Worm (Caenorhabditis elegans): Measurements from ENCODE around the gene C29E4.11.

DNA sequence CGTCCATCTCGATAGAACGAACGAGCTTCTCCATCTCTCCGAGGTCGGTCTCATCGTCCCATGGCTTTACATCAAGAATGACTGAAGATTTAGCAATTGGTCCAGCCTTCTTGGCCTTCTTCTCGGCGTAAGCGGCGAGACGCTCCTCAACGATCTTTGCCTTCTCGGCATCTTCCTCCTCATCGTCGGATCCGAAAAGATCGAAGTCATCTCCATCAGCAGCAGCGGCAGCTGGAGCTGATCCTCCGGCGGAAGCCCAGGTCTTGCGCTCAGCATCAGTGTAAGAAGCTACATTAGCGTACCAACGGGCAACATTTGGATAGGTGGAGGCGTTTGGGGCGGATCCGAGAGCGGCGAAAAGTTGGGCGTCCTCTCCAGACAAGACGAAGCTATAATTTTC is 14.8 kb upstream of the C29E4.11 start:
- TF ChIP-seq Y116A8C.19 (tag; optimal IDR thresholded peaks at IDR 0.05; ENCODE audit: borderline replicate concordance) (no peak), ceh-82 (tag; optimal IDR thresholded peaks at IDR 0.05) (no peak), ceh-88 (GFP tag; IDR thresholded peaks at IDR 0.05) (no peak), lin-39 (tag; optimal IDR thresholded peaks at IDR 0.05) (no peak), lir-3 (tag; optimal IDR thresholded peaks at IDR 0.05; ENCODE audit: poor library complexity) (no peak), nhr-12 (tag; optimal IDR thresholded peaks at IDR 0.05) (no peak), egl-27 (tag; optimal IDR thresholded peaks at IDR 0.05) (no peak), aly-2 (tag; optimal IDR thresholded peaks at IDR 0.05) (no peak), fos-1 (tag; optimal IDR thresholded peaks at IDR 0.05) (no peak)
